Fruit fly (Drosophila melanogaster) whole organism, adult: ENCODE data around the gene CG12470.

Source experiments
- CG14711 ChIP-seq: fragments of 200-800 bp; sonication (Bioruptor generic); optimal IDR thresholded peaks from 2 replicates; lab custom pipeline; 2018; ENCODE audit warnings: missing biosample characterization, mild to moderate bottlenecking, missing genetic modification characterization, moderate library complexity
- CG33017 ChIP-seq: fragments of 200-800 bp; sonication (Bioruptor generic); optimal IDR thresholded peaks from 2 replicates; lab custom pipeline; 2018; ENCODE audit warnings: missing biosample characterization, mild to moderate bottlenecking, missing genetic modification characterization, moderate library complexity
- CG7101 ChIP-seq: fragments of 200-800 bp; sonication (Bioruptor generic); optimal IDR thresholded peaks from 2 replicates; lab custom pipeline; 2018; ENCODE audit warnings: missing biosample characterization, mild to moderate bottlenecking, missing genetic modification characterization, moderate library complexity
- ovo ChIP-seq: fragments of 200-800 bp; sonication (Bioruptor generic); optimal IDR thresholded peaks from 2 replicates; lab custom pipeline; 2016; ENCODE audit warnings: missing biosample characterization, missing genetic modification characterization
- tj ChIP-seq: fragments of 200-800 bp; sonication (Bioruptor generic); optimal IDR thresholded peaks from 3 replicates; lab custom pipeline; 2017; ENCODE audit warnings: missing biosample characterization, mild to moderate bottlenecking, missing genetic modification characterization, moderate library complexity

DNA sequence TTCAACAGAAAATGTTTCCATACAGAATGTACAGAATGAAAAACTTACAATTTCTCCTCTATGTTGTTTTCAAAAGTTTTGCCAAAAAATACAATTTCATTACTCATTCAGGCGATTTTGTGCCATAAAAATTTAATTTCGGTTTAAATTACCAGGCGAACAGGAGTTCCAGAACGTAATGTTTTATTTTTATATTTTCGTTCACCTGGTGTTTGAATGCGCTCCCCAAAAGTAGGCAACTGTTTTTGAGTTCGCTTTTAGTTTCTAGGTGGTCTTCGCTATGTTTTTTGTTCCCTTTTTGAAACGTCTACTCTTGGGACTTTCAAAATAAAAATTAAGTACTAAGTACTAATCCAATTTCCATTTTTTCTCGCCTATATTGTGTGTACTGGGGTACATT, 41.8 kb upstream of the CG12470 start:
- TF ChIP-seq tj (GFP tag; lab: Kevin White, UChicago) (no peak), CG14711 (no peak), CG7101 (tag; lab: Kevin White, UChicago) (no peak), ovo (GFP tag; lab: Kevin White, UChicago) (no peak), CG33017 (tag; lab: Kevin White, UChicago) (no peak)
